Fruit fly (Drosophila melanogaster) whole organism, prepupa: ENCODE measurements around the gene Tpst.

Experiments
- CG10631 ChIP-seq: fragments of 200-800 bp; sonication (Bioruptor generic); optimal IDR thresholded peaks from 2 replicates; lab custom pipeline; 2016; ENCODE audit warnings: missing biosample characterization, missing genetic modification characterization
- CG1621 ChIP-seq: fragments of 200-800 bp; sonication (Bioruptor generic); optimal IDR thresholded peaks from 3 replicates; lab custom pipeline; 2018; ENCODE audit warnings: missing biosample characterization, mild to moderate bottlenecking, missing genetic modification characterization
- CG34406 ChIP-seq: fragments of 200-800 bp; sonication (Bioruptor generic); optimal IDR thresholded peaks from 3 replicates; lab custom pipeline; 2016; ENCODE audit warnings: missing biosample characterization, missing genetic modification characterization
- CG6854 ChIP-seq: fragments of 200-800 bp; sonication (Bioruptor generic); optimal IDR thresholded peaks from 2 replicates; lab custom pipeline; 2017; ENCODE audit warnings: missing biosample characterization, mild to moderate bottlenecking, missing genetic modification characterization
- Eip75B ChIP-seq: fragments of 200-800 bp; sonication (Bioruptor generic); optimal IDR thresholded peaks from 3 replicates; lab custom pipeline; 2016; ENCODE audit warnings: missing biosample characterization, missing genetic modification characterization
- Lpt ChIP-seq: fragments of 200-800 bp; sonication (Bioruptor generic); optimal IDR thresholded peaks from 3 replicates; lab custom pipeline; 2016; ENCODE audit warnings: missing biosample characterization, missing genetic modification characterization
- dac ChIP-seq: fragments of 200-800 bp; sonication (Bioruptor generic); optimal IDR thresholded peaks from 2 replicates; lab custom pipeline; 2017; ENCODE audit warnings: missing biosample characterization, mild to moderate bottlenecking, missing genetic modification characterization
- net ChIP-seq: fragments of 200-800 bp; sonication (Bioruptor generic); optimal IDR thresholded peaks from 3 replicates; lab custom pipeline; 2016; ENCODE audit warnings: missing biosample characterization, missing genetic modification characterization
- ss ChIP-seq, 2 experiments: fragments of 200-800 bp; sonication (Bioruptor generic); optimal IDR thresholded peaks; 2 replicates in 1 of 2; 3 replicates in 1 of 2; lab custom pipeline; 2017 to 2018; ENCODE audit warnings: mild to moderate bottlenecking in 2 of 2, missing biosample characterization in 2 of 2, missing genetic modification characterization in 2 of 2, moderate library complexity in 1 of 2
- svp ChIP-seq: fragments of 200-800 bp; sonication (Bioruptor generic); peaks from one replicate; lab custom pipeline; 2016; ENCODE audit warnings: missing biosample characterization, missing genetic modification characterization

- no peak for TF ChIP-seq CG6854 (GFP tag; lab: Kevin White, UChicago)
- no peak for TF ChIP-seq Lpt (GFP tag; lab: Kevin White, UChicago)
- no peak for TF ChIP-seq Eip75B
- TF ChIP-seq ss (GFP tag; optimal IDR thresholded peaks at IDR 0.05; lab: Kevin White, UChicago): no peak
- TF ChIP-seq CG34406 (GFP tag; lab: Kevin White, UChicago): no peak
- TF ChIP-seq dac (GFP tag; lab: Kevin White, UChicago): no peak
- TF ChIP-seq CG1621 (tag; lab: Kevin White, UChicago): no peak
- TF ChIP-seq svp (GFP tag; lab: Kevin White, UChicago): no peak
- no peak for TF ChIP-seq CG10631 (GFP tag; lab: Kevin White, UChicago)
- no peak for TF ChIP-seq net
These were observed 33.3 kb upstream of the Tpst start, which contains the start of gene CG44428 for dm6 chrX:13530199-13530788.
